Worm (Caenorhabditis elegans) whole organism, L4 larva: ENCODE data around the gene nspa-2.

Source experiments
- F44E2.7 ChIP-seq: fragments of 200-800 bp; sonication (Bioruptor generic); IDR thresholded peaks from 2 replicates; pipeline ENCODE4 v2.1.2; 2022; ENCODE audit warnings: missing genetic modification characterization, missing compliant biosample characterization
- F49E8.2 ChIP-seq: sonication (generic microtip); optimal IDR thresholded peaks from 2 replicates; lab custom pipeline; 2016; ENCODE audit warnings: missing compliant biosample characterization, mild to moderate bottlenecking, missing genetic modification characterization, borderline replicate concordance
- T26A8.4 ChIP-seq: fragments of 200-800 bp; sonication (Bioruptor generic); IDR thresholded peaks from 2 replicates; pipeline ENCODE4 v1.3.6; 2022; ENCODE audit warnings: missing genetic modification characterization, missing compliant biosample characterization
- Y105C5A.15 ChIP-seq: fragments of 200-800 bp; sonication (Bioruptor generic); IDR thresholded peaks from 2 replicates; pipeline ENCODE4 v1.3.6; 2022; ENCODE audit warnings: missing genetic modification characterization, missing compliant biosample characterization
- Y75B8A.6 ChIP-seq: fragments of 200-800 bp; sonication (Bioruptor generic); IDR thresholded peaks from 2 replicates; pipeline ENCODE4 v1.3.6; 2022; ENCODE audit warnings: missing genetic modification reagents, missing genetic modification characterization, missing compliant biosample characterization
- ZK546.5 ChIP-seq, 2 experiments: sonication (generic microtip); optimal IDR thresholded peaks; 2 replicates each; lab custom pipeline; 2017; ENCODE audit warnings: missing biosample characterization in 2 of 2, missing genetic modification characterization in 2 of 2
- aly-2 ChIP-seq: sonication (generic microtip); optimal IDR thresholded peaks from 2 replicates; lab custom pipeline; 2018; ENCODE audit warnings: missing biosample characterization, missing genetic modification characterization
- ama-1 ChIP-seq: fragments of 150-350 bp; optimal IDR thresholded peaks from 2 replicates; lab custom pipeline; 2014; ENCODE audit warnings: inconsistent platforms, mixed read lengths
- arid-1 ChIP-seq: fragments of 200-800 bp; sonication (Bioruptor generic); conservative IDR thresholded peaks from 2 replicates; pipeline ENCODE4 v1.3.6; 2022; ENCODE audit warnings: missing genetic modification reagents, missing genetic modification characterization, missing compliant biosample characterization
- attf-4 ChIP-seq: sonication (generic microtip); optimal IDR thresholded peaks from 3 replicates; lab custom pipeline; 2017; ENCODE audit warnings: missing biosample characterization, missing genetic modification characterization
- ceh-20 ChIP-seq: fragments of 200-800 bp; sonication (Bioruptor generic); IDR thresholded peaks from 2 replicates; pipeline ENCODE4 v1.3.6; 2022; ENCODE audit warnings: missing genetic modification reagents, missing genetic modification characterization, missing compliant biosample characterization
- ceh-32 ChIP-seq: sonication (generic microtip); optimal IDR thresholded peaks from 2 replicates; lab custom pipeline; 2016; ENCODE audit warnings: mild to moderate bottlenecking, missing genetic modification characterization, missing compliant biosample characterization; ENCODE audit not compliant: poor library complexity
- ceh-44 ChIP-seq: fragments of 200-800 bp; sonication (Bioruptor generic); IDR thresholded peaks from 2 replicates; pipeline ENCODE4 v1.3.6; 2022; ENCODE audit warnings: missing genetic modification reagents, missing genetic modification characterization, missing compliant biosample characterization
- ceh-62 ChIP-seq: sonication (generic microtip); optimal IDR thresholded peaks from 2 replicates; lab custom pipeline; 2017; ENCODE audit warnings: missing biosample characterization, missing genetic modification characterization
- ces-1 ChIP-seq: fragments of 150-350 bp; sonication (generic microtip); optimal IDR thresholded peaks from 4 replicates; lab custom pipeline; 2014; ENCODE audit warnings: missing biosample characterization, missing genetic modification reagents, missing genetic modification characterization
- ctbp-1 ChIP-seq: fragments of 200-800 bp; sonication (Bioruptor generic); IDR thresholded peaks from 2 replicates; pipeline ENCODE4 v1.3.6; 2022; ENCODE audit warnings: missing genetic modification reagents, missing genetic modification characterization, missing compliant biosample characterization
- daf-16 ChIP-seq, 3 experiments: sonication (generic microtip); optimal IDR thresholded peaks; 2 replicates each; lab custom pipeline; 2016 to 2017; ENCODE audit warnings: missing genetic modification characterization in 3 of 3, missing genetic modification reagents in 3 of 3, mild to moderate bottlenecking in 2 of 3, missing compliant biosample characterization in 2 of 3, missing biosample characterization in 1 of 3, moderate library complexity in 1 of 3
- daf-19 ChIP-seq: fragments of 200-800 bp; sonication (Bioruptor generic); conservative IDR thresholded peaks from 2 replicates; pipeline ENCODE4 v1.3.6; 2022; ENCODE audit warnings: missing genetic modification characterization, missing compliant biosample characterization
- dmd-6 ChIP-seq: fragments of 200-800 bp; sonication (Bioruptor generic); IDR thresholded peaks from 2 replicates; pipeline ENCODE4 v1.3.6; 2022; ENCODE audit warnings: missing genetic modification reagents, missing genetic modification characterization, missing compliant biosample characterization
- dmd-9 ChIP-seq: fragments of 200-800 bp; sonication (Bioruptor generic); IDR thresholded peaks from 2 replicates; pipeline ENCODE4 v1.3.6; 2022; ENCODE audit warnings: missing genetic modification reagents, missing genetic modification characterization, missing compliant biosample characterization
- dve-1 ChIP-seq: sonication (generic microtip); optimal IDR thresholded peaks from 2 replicates; lab custom pipeline; 2017; ENCODE audit warnings: antibody characterized with exemption, mild to moderate bottlenecking, missing genetic modification characterization, missing compliant biosample characterization; ENCODE audit not compliant: insufficient read depth
- fos-1 ChIP-seq: fragments of 150-350 bp; optimal IDR thresholded peaks from 2 replicates; lab custom pipeline; 2014; ENCODE audit warnings: missing biosample characterization, missing genetic modification characterization
- hif-1 ChIP-seq, 2 experiments: sonication (generic microtip); optimal IDR thresholded peaks; 2 replicates each; lab custom pipeline; 2016 to 2017; ENCODE audit warnings: missing compliant biosample characterization in 2 of 2, missing genetic modification characterization in 2 of 2, missing genetic modification reagents in 2 of 2, missing genotype in 2 of 2, mild to moderate bottlenecking in 1 of 2
- jun-1 ChIP-seq: fragments of 150-350 bp; optimal IDR thresholded peaks from 2 replicates; lab custom pipeline; 2014; ENCODE audit warnings: missing biosample characterization, missing genetic modification reagents, missing genetic modification characterization
- lin-29 ChIP-seq: fragments of 200-800 bp; sonication (Bioruptor generic); IDR thresholded peaks from 2 replicates; pipeline ENCODE4 v1.3.6; 2022; ENCODE audit warnings: missing genetic modification reagents, missing genetic modification characterization, missing compliant biosample characterization
- lin-38 ChIP-seq: fragments of 200-800 bp; sonication (Bioruptor generic); IDR thresholded peaks from 2 replicates; pipeline ENCODE4 v1.3.6; 2022; ENCODE audit warnings: missing genetic modification reagents, missing genetic modification characterization, missing compliant biosample characterization
- lin-39 ChIP-seq: fragments of 150-350 bp; optimal IDR thresholded peaks from 2 replicates; lab custom pipeline; 2014; ENCODE audit warnings: missing biosample characterization, missing genetic modification reagents, missing genetic modification characterization
- mdt-29 ChIP-seq: fragments of 200-800 bp; sonication (Bioruptor generic); IDR thresholded peaks from 2 replicates; pipeline ENCODE4 v1.3.6; 2022; ENCODE audit warnings: missing genetic modification reagents, missing genetic modification characterization, missing compliant biosample characterization
- mep-1 ChIP-seq: fragments of 150-350 bp; sonication (generic microtip); optimal IDR thresholded peaks from 3 replicates; lab custom pipeline; 2014; ENCODE audit warnings: missing biosample characterization, missing genetic modification characterization
- mes-2 ChIP-seq: sonication (generic microtip); optimal IDR thresholded peaks from 2 replicates; lab custom pipeline; 2016; ENCODE audit warnings: missing genotype, mild to moderate bottlenecking, missing genetic modification characterization, missing compliant biosample characterization; ENCODE audit not compliant: poor library complexity, severe bottlenecking
- mxl-3 ChIP-seq: fragments of 200-800 bp; sonication (Bioruptor generic); optimal IDR thresholded peaks from 2 replicates; lab custom pipeline; 2018; ENCODE audit warnings: mild to moderate bottlenecking, missing genetic modification characterization, missing compliant biosample characterization
- nhr-10 ChIP-seq: fragments of 150-350 bp; optimal IDR thresholded peaks from 2 replicates; lab custom pipeline; 2014; ENCODE audit warnings: missing biosample characterization, missing genetic modification characterization
- nhr-28 ChIP-seq: fragments of 150-350 bp; optimal IDR thresholded peaks from 2 replicates; lab custom pipeline; 2014; ENCODE audit warnings: missing biosample characterization, missing genetic modification characterization
- nhr-41 ChIP-seq: fragments of 200-800 bp; sonication (Bioruptor generic); IDR thresholded peaks from 2 replicates; pipeline ENCODE4 v1.3.6; 2022; ENCODE audit warnings: missing genetic modification reagents, missing genetic modification characterization, missing compliant biosample characterization
- nhr-42 ChIP-seq: fragments of 200-800 bp; sonication (Bioruptor generic); IDR thresholded peaks from 2 replicates; pipeline ENCODE4 v1.3.6; 2022; ENCODE audit warnings: missing genetic modification characterization, missing compliant biosample characterization
- nhr-48 ChIP-seq: sonication (generic microtip); optimal IDR thresholded peaks from 2 replicates; lab custom pipeline; 2016; ENCODE audit warnings: mild to moderate bottlenecking, missing genetic modification characterization, missing compliant biosample characterization
- nhr-77 ChIP-seq: fragments of 150-350 bp; optimal IDR thresholded peaks from 2 replicates; lab custom pipeline; 2014; ENCODE audit warnings: missing biosample characterization, missing genetic modification characterization
- rbr-2 ChIP-seq: sonication (generic microtip); optimal IDR thresholded peaks from 2 replicates; lab custom pipeline; 2016; ENCODE audit warnings: missing genotype, missing genetic modification characterization, missing compliant biosample characterization
- saeg-2 ChIP-seq: fragments of 200-800 bp; sonication (Bioruptor generic); IDR thresholded peaks from 2 replicates; pipeline ENCODE4 v1.3.6; 2022; ENCODE audit warnings: missing genetic modification reagents, missing genetic modification characterization, missing compliant biosample characterization
- sdz-12 ChIP-seq: fragments of 200-800 bp; sonication (Bioruptor generic); optimal IDR thresholded peaks from 2 replicates; lab custom pipeline; 2018; ENCODE audit warnings: mild to moderate bottlenecking, missing genetic modification characterization, missing compliant biosample characterization
- snpc-1.2 ChIP-seq: fragments of 200-800 bp; sonication (Bioruptor generic); IDR thresholded peaks from 2 replicates; pipeline ENCODE4 v1.3.6; 2022; ENCODE audit warnings: missing genetic modification reagents, missing genetic modification characterization, missing compliant biosample characterization
- snpc-4 ChIP-seq: fragments of 150-350 bp; optimal IDR thresholded peaks from 2 replicates; lab custom pipeline; 2014; ENCODE audit warnings: missing biosample characterization, missing genetic modification characterization
- spr-1 ChIP-seq: sonication (generic microtip); optimal IDR thresholded peaks from 2 replicates; lab custom pipeline; 2016; ENCODE audit warnings: mild to moderate bottlenecking, missing genetic modification characterization, missing compliant biosample characterization
- unc-39 ChIP-seq: sonication (generic microtip); optimal IDR thresholded peaks from 2 replicates; lab custom pipeline; 2017; ENCODE audit warnings: missing biosample characterization, missing genetic modification characterization
- zfp-2 ChIP-seq: sonication (generic microtip); optimal IDR thresholded peaks from 2 replicates; lab custom pipeline; 2016; ENCODE audit warnings: mild to moderate bottlenecking, missing genetic modification characterization, missing compliant biosample characterization
- zfp-3 ChIP-seq: fragments of 200-800 bp; sonication (Bioruptor generic); conservative IDR thresholded peaks from 2 replicates; pipeline ENCODE4 v1.3.6; 2022; ENCODE audit warnings: missing genetic modification reagents, missing genetic modification characterization, missing compliant biosample characterization
- zip-2 ChIP-seq: fragments of 150-350 bp; optimal IDR thresholded peaks from 2 replicates; lab custom pipeline; 2014; ENCODE audit warnings: missing biosample characterization, missing genetic modification characterization
- ztf-11 ChIP-seq: fragments of 150-350 bp; optimal IDR thresholded peaks from 2 replicates; lab custom pipeline; 2014; ENCODE audit warnings: missing biosample characterization, missing genetic modification characterization

The nspa-2 gene

DNA sequence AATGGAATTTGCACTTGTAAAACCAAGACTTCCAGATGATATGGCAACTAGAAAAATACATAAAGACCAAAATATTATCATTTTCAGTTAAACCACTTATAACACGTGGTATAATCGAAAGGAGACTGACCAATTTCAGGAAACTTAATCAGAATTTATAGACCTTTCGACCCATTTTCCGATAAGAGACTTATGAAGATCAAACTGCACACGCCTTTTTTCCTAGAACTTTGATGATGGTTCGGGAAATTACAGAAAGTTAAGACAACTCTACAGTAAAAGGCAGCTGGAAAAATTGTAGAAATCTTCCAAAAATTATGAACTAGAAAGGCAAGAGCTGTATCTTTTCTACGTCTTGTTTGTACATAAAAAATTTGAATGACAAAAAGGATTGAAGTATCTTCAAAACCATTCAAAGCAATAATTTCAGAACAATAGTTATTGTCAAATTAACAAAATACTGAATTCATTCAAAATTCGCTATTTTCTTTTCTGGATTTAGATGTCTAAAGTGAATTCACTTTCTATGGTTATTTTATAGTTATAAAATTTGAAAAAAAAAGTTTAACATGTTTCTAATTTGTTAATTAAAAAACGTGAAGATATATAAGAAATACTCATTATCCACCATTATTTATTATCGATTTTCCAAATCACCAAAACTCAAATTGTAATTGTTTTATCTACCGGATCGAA, 2.6 kb downstream of the nspa-2 start, which contains the start of the genes mpst-2 and H12D21.5:
mpst-2 (minus strand) TSS at position 101 of the 696 bp plus-strand sequence.
H12D21.5 (plus strand) TSS at position 646 of the 696 bp plus-strand sequence.
- TF ChIP-seq zip-2 (tag; lab: Kevin White, UChicago) (no peak), mxl-3 (no peak), F49E8.2 (tag; lab: Kevin White, UChicago) (no peak), ctbp-1 (no peak), zfp-2 (tag; lab: Kevin White, UChicago) (no peak), ama-1 (lab: Kevin White, UChicago) (no peak), daf-19 (GFP tag; lab: Robert Waterston, UW) (no peak), ceh-62 (tag; lab: Kevin White, UChicago) (no peak), fos-1 (no peak), Y75B8A.6 (GFP tag; lab: Robert Waterston, UW) (no peak), ZK546.5 (tag; optimal IDR thresholded peaks at IDR 0.05; lab: Kevin White, UChicago) (no peak), snpc-4 (tag; lab: Kevin White, UChicago) (no peak), mdt-29 (GFP tag; lab: Robert Waterston, UW) (no peak)

- no peak for TF ChIP-seq nhr-42
- no peak for TF ChIP-seq F44E2.7
- TF ChIP-seq nhr-48 (tag; lab: Kevin White, UChicago) = peak; percentile 47
- no peak for TF ChIP-seq ceh-44 (GFP tag; lab: Robert Waterston, UW)
- no peak for TF ChIP-seq ceh-32
- no peak for TF ChIP-seq arid-1 (GFP tag; lab: Robert Waterston, UW)
- TF ChIP-seq mep-1 (tag; lab: Kevin White, UChicago) = no peak
- no peak for TF ChIP-seq lin-39 (tag; lab: Kevin White, UChicago)
- TF ChIP-seq nhr-41 (GFP tag; lab: Robert Waterston, UW) = no peak
- TF ChIP-seq unc-39 (tag; lab: Kevin White, UChicago) = no peak
- TF ChIP-seq lin-38 = no peak
- no peak for TF ChIP-seq ZK546.5 (tag; optimal IDR thresholded peaks at IDR 0.05; lab: Kevin White, UChicago)
- peak; percentile 22 for TF ChIP-seq nhr-77 (tag; lab: Kevin White, UChicago)
- no peak for TF ChIP-seq saeg-2
- TF ChIP-seq dmd-6 = peak; percentile 83
- no peak for TF ChIP-seq Y105C5A.15
- no peak for TF ChIP-seq rbr-2
- no peak for TF ChIP-seq ceh-20 (GFP tag; lab: Robert Waterston, UW)
- TF ChIP-seq ces-1 (GFP tag; lab: Kevin White, UChicago) = no peak
- TF ChIP-seq dve-1 (tag; lab: Kevin White, UChicago) = peak; percentile 33
- TF ChIP-seq daf-19 (GFP tag; lab: Robert Waterston, UW) = no peak
- TF ChIP-seq aly-2 (tag; lab: Kevin White, UChicago) = no peak
- TF ChIP-seq sdz-12 (GFP tag; lab: Kevin White, UChicago) = no peak
- peak; percentile 39 for TF ChIP-seq mes-2
- no peak for TF ChIP-seq T26A8.4 (GFP tag; lab: Robert Waterston, UW)
- no peak for TF ChIP-seq attf-4
- no peak for TF ChIP-seq daf-16 (GFP tag; optimal IDR thresholded peaks at IDR 0.05; lab: Kevin White, UChicago)
- TF ChIP-seq daf-16 (tag; optimal IDR thresholded peaks at IDR 0.05; lab: Kevin White, UChicago) = peak; percentile 83
- no peak for TF ChIP-seq lin-29 (GFP tag; lab: Robert Waterston, UW)
- peak; percentile 44 to 71 for TF ChIP-seq hif-1 (tag; optimal IDR thresholded peaks at IDR 0.05; lab: Kevin White, UChicago)
- TF ChIP-seq nhr-28 (tag; lab: Kevin White, UChicago) = peak; percentile 73
- no peak for TF ChIP-seq nhr-10 (tag; lab: Kevin White, UChicago)
- no peak for TF ChIP-seq zip-2 (tag; lab: Kevin White, UChicago)
- TF ChIP-seq ztf-11 (tag; lab: Kevin White, UChicago) = no peak
- TF ChIP-seq dmd-9 (GFP tag; lab: Robert Waterston, UW) = no peak
- no peak for TF ChIP-seq snpc-1.2 (GFP tag; lab: Robert Waterston, UW)
- TF ChIP-seq snpc-4 (tag; lab: Kevin White, UChicago) = no peak
- TF ChIP-seq jun-1 = no peak
- no peak for TF ChIP-seq zfp-3 (GFP tag; lab: Robert Waterston, UW)
- no peak for TF ChIP-seq spr-1 (tag; lab: Kevin White, UChicago)
These were observed 4.7 kb downstream of the nspa-2 start, which contains the start of gene mpst-3 for ce11 chrV:14895557-14895956. mpst-3 (plus strand) TSS chrV:14895647.
